Worm (Caenorhabditis elegans) whole organism, L1 larva: ENCODE results near the gene fbxa-1.

ENCODE experiments used
- C34B4.2 ChIP-seq: sonication (generic microtip); optimal IDR thresholded peaks from 2 replicates; lab custom pipeline; 2017; ENCODE audit warnings: mild to moderate bottlenecking, missing genetic modification characterization, missing compliant biosample characterization
- ceh-8 ChIP-seq: fragments of 200-800 bp; sonication (Bioruptor generic); optimal IDR thresholded peaks from 2 replicates; lab custom pipeline; 2018; ENCODE audit warnings: mild to moderate bottlenecking, missing genetic modification characterization, moderate library complexity, missing compliant biosample characterization
- ceh-90 ChIP-seq: sonication (generic microtip); optimal IDR thresholded peaks from 2 replicates; lab custom pipeline; 2016; ENCODE audit warnings: missing genetic modification characterization, missing compliant biosample characterization
- efl-3 ChIP-seq: fragments of 200-800 bp; sonication (Bioruptor generic); optimal IDR thresholded peaks from 2 replicates; lab custom pipeline; 2018; ENCODE audit warnings: mild to moderate bottlenecking, missing genetic modification characterization, missing compliant biosample characterization
- lsy-2 ChIP-seq, 2 experiments: fragments of 150-350 bp; optimal IDR thresholded peaks; 2 replicates each; lab custom pipeline; 2014; ENCODE audit warnings: missing biosample characterization in 2 of 2, missing genetic modification characterization in 2 of 2
- nhr-11 ChIP-seq: fragments of 150-350 bp; optimal IDR thresholded peaks from 2 replicates; lab custom pipeline; 2014; ENCODE audit warnings: missing biosample characterization, missing genetic modification characterization
- nhr-237 ChIP-seq: fragments of 150-350 bp; optimal IDR thresholded peaks from 2 replicates; lab custom pipeline; 2014; ENCODE audit warnings: missing biosample characterization, missing genetic modification characterization
- nhr-85 ChIP-seq: sonication (generic microtip); peaks from one replicate; lab custom pipeline; 2016; ENCODE audit warnings: missing genetic modification characterization, inconsistent platforms, missing compliant biosample characterization
- zag-1 ChIP-seq: fragments of 150-350 bp; optimal IDR thresholded peaks from 2 replicates; lab custom pipeline; 2014; ENCODE audit warnings: missing biosample characterization, missing genetic modification characterization

DNA sequence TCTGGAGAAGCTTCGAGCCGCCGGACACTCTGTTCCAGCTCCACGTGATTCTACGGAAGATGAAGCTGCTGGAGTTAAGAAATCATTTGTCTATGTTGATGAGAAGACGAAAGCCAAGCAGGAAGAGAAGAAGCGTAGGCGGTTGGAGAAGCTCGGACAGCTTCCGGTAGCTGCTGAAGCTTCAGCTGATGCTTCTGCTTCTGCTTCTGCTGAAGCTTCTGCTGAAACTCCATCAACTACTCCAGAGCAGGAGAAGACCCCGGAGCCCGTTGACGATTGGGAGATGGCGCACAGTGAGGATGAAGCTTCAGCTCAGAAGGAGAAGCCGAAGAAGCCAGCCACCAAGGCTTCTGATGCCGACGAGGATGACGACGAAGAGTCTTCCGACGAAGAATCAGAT lies 8.5 kb upstream of the fbxa-1 start:
- TF ChIP-seq ceh-8 (GFP tag; lab: Kevin White, UChicago), result no peak
- no peak for TF ChIP-seq nhr-237 (tag; lab: Kevin White, UChicago)
- TF ChIP-seq lsy-2 (tag; optimal IDR thresholded peaks at IDR 0.05; lab: Kevin White, UChicago), result no peak
- TF ChIP-seq C34B4.2, result no peak
- no peak for TF ChIP-seq zag-1 (tag; lab: Kevin White, UChicago)
- TF ChIP-seq nhr-11, result no peak
- no peak for TF ChIP-seq efl-3 (GFP tag; lab: Kevin White, UChicago)
- TF ChIP-seq ceh-90 (tag; lab: Kevin White, UChicago), result no peak
- no peak for TF ChIP-seq nhr-85 (tag; lab: Kevin White, UChicago)
